Worm (Caenorhabditis elegans) whole organism, mixed stage, embryonic: Measurements from ENCODE around the gene dpf-6.

Experiments used
- M03D4.4 ChIP-seq: sonication (generic microtip); optimal IDR thresholded peaks from 2 replicates; lab custom pipeline; 2017; ENCODE audit warnings: mild to moderate bottlenecking, missing genetic modification characterization, missing compliant biosample characterization
- elt-3 ChIP-seq: fragments of 150-350 bp; optimal IDR thresholded peaks from 2 replicates; lab custom pipeline; 2014; ENCODE audit warnings: missing biosample characterization, missing genetic modification characterization
- ham-2 ChIP-seq: fragments of 200-800 bp; sonication (Bioruptor generic); optimal IDR thresholded peaks from 2 replicates; lab custom pipeline; 2018; ENCODE audit warnings: mild to moderate bottlenecking, missing genetic modification characterization, missing compliant biosample characterization
- lsy-2 ChIP-seq: fragments of 150-350 bp; optimal IDR thresholded peaks from 2 replicates; lab custom pipeline; 2014; ENCODE audit warnings: missing biosample characterization, missing genetic modification characterization
- nhr-237 ChIP-seq: fragments of 150-350 bp; optimal IDR thresholded peaks from 2 replicates; lab custom pipeline; 2014; ENCODE audit warnings: missing biosample characterization, missing genetic modification characterization
- nhr-76 ChIP-seq: sonication (generic microtip); optimal IDR thresholded peaks from 2 replicates; lab custom pipeline; 2017; ENCODE audit warnings: missing biosample characterization, missing genetic modification characterization
- sptf-1 ChIP-seq: sonication (generic microtip); optimal IDR thresholded peaks from 2 replicates; lab custom pipeline; 2017; ENCODE audit warnings: mild to moderate bottlenecking, missing genetic modification characterization, moderate library complexity, missing compliant biosample characterization

DNA sequence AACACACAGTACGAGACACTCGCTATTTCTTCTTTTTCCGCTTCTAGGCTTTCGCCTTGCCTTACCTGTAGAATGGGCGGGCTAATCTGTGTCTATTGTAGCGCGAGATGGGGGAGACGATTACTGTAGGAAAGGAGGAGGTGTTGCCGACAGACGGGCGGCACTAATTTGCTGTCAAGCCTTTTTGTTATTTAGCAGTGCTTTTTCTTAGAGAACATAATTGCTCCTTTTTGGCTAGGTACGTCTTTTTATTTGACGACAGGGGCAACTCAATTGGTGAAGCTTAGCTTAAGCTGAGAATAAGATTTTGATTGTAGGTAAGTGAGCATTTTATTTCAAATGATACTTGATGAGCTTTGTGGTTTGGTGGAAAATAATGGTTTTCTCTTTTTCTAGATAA is 25.6 kb downstream of the dpf-6 start:
- TF ChIP-seq ham-2 (GFP tag; lab: Kevin White, UChicago) (peak; percentile 69), nhr-237 (tag; lab: Kevin White, UChicago) (no peak), nhr-76 (tag; lab: Kevin White, UChicago) (no peak), sptf-1 (no peak), lsy-2 (tag; lab: Kevin White, UChicago) (peak; percentile 5), elt-3 (no peak), M03D4.4 (no peak)
